Fruit fly (Drosophila melanogaster): ENCODE data around the gene CG8664.

The CG8664 gene

DNA sequence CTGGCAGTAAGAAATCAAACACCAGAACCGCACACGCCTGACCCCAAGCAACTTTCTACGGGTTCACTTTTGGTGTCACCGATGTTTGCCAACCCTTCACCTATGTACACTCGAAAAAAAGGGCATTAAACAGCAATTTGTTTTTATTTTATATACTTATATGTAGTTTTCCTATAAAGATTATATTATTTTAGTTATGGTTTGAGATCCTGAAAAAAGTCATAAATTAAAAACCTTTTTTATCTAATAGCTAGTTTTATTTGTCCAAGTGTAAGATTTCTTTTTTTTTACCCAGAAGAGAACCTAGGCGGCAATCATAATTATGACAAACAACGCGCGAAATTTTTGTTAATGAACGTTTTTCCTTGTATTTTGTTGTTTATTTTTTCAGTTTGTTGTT is 10.9 kb upstream of the CG8664 start (continued):
- TF ChIP-seq Med (GFP tag) (peak; percentile 37), eve (GFP tag; optimal IDR thresholded peaks at IDR 0.05) (peak in 1 of 2 experiments; percentile 36), CG12219 (GFP tag; optimal IDR thresholded peaks at IDR 0.05) (no peak), H2.0 (GFP tag; IDR thresholded peaks at IDR 0.05) (peak; percentile 32; the same call in 1 of the 2 replicates), gro (GFP tag; optimal IDR thresholded peaks at IDR 0.05) (no peak), CG17829 (tag; optimal IDR thresholded peaks at IDR 0.05) (peak; percentile 58), Ptx1 (GFP tag; IDR thresholded peaks at IDR 0.05) (peak; percentile 62; the same call in 1 of the 2 replicates), Sry-δ (GFP tag; optimal IDR thresholded peaks at IDR 0.05) (no peak), vvl (GFP tag; IDR thresholded peaks at IDR 0.05) (peak; percentile 58), B-H2 (GFP tag; optimal IDR thresholded peaks at IDR 0.05) (peak; percentile 70), CG10274 (GFP tag; optimal IDR thresholded peaks at IDR 0.05) (no peak), zen (tag; optimal IDR thresholded peaks at IDR 0.05) (peak; percentile 50), ssp (GFP tag; IDR thresholded peaks at IDR 0.05) (peak; percentile 34; the same call in 1 of the 2 replicates), C15 (GFP tag; IDR thresholded peaks at IDR 0.05) (no peak), Hr3 (GFP tag; optimal IDR thresholded peaks at IDR 0.05) (peak; percentile 33), CG7372 (GFP tag; IDR thresholded peaks at IDR 0.05) (peak; percentile 61), Sox102F (GFP tag; optimal IDR thresholded peaks at IDR 0.05) (peak; percentile 56), slou (GFP tag; optimal IDR thresholded peaks at IDR 0.05) (peak; percentile 12), Hsf (GFP tag; optimal IDR thresholded peaks at IDR 0.05) (no peak), CG30020 (tag; optimal IDR thresholded peaks at IDR 0.05) (no peak), dpn (GFP tag; optimal IDR thresholded peaks at IDR 0.05) (peak in 1 of 2 experiments; percentile 36), ab (GFP tag; optimal IDR thresholded peaks at IDR 0.05) (no peak), cad (GFP tag; optimal IDR thresholded peaks at IDR 0.05) (no peak), ranshi (GFP tag; IDR thresholded peaks at IDR 0.05) (peak; percentile 65), cg (GFP tag; optimal IDR thresholded peaks at IDR 0.05) (no peak), klu (GFP tag; IDR thresholded peaks at IDR 0.05) (no peak), Doc3 (GFP tag; IDR thresholded peaks at IDR 0.05; ENCODE audit: partially characterized antibody) (no peak), sob (GFP tag; IDR thresholded peaks at IDR 0.05) (peak; percentile 39; the same call in 1 of the 2 replicates), Eip74EF (GFP tag; optimal IDR thresholded peaks at IDR 0.05) (peak in 1 of 2 experiments; percentile 17), pan (optimal IDR thresholded peaks at IDR 0.05) (no peak), pan (GFP tag; optimal IDR thresholded peaks at IDR 0.05 in 1 of 2, IDR thresholded peaks at IDR 0.05 in 1 of 2) (peak in 1 of 2 experiments; percentile 59), tgo (GFP tag; IDR thresholded peaks at IDR 0.05) (peak; percentile 70), CG12071 (GFP tag; optimal IDR thresholded peaks at IDR 0.05) (no peak), pfk (GFP tag; optimal IDR thresholded peaks at IDR 0.05) (no peak), CG17802 (tag; optimal IDR thresholded peaks at IDR 0.05) (no peak), lmd (GFP tag; IDR thresholded peaks at IDR 0.05) (peak; percentile 60; the same call in 1 of the 2 replicates), CG5953 (GFP tag; IDR thresholded peaks at IDR 0.05) (0 out of 2 replicates have a peak, but pooled peaks have one; percentile 26), CG14667 (GFP tag; IDR thresholded peaks at IDR 0.05) (0 out of 2 replicates have a peak, but pooled peaks have one; percentile 8), Aef1 (GFP tag; IDR thresholded peaks at IDR 0.05) (0 out of 3 replicates have a peak, but pooled peaks have one; percentile 25), Meics (GFP tag; optimal IDR thresholded peaks at IDR 0.05) (peak; percentile 55), CG18599 (GFP tag; optimal IDR thresholded peaks at IDR 0.05) (peak; percentile 50), CG2202 (tag; optimal IDR thresholded peaks at IDR 0.05) (no peak), CG12769 (tag; optimal IDR thresholded peaks at IDR 0.05) (no peak), CG11695 (GFP tag; IDR thresholded peaks at IDR 0.05) (peak; percentile 58; the same call in 2 of the 3 replicates), dysf (GFP tag; IDR thresholded peaks at IDR 0.05) (peak; percentile 71), chif (GFP tag; optimal IDR thresholded peaks at IDR 0.05) (no peak), CG14050 (GFP tag; IDR thresholded peaks at IDR 0.05) (peak; percentile 20; the same call in 1 of the 3 replicates), CG9437 (GFP tag; optimal IDR thresholded peaks at IDR 0.05) (peak; percentile 20), CrebB (tag; optimal IDR thresholded peaks at IDR 0.05) (no peak), CG15269 (tag; optimal IDR thresholded peaks at IDR 0.05) (peak; percentile 36), CG30403 (GFP tag; optimal IDR thresholded peaks at IDR 0.05) (peak; percentile 52)
